Worm (Caenorhabditis elegans) whole organism, young adult: ENCODE measurements around the gene F41E6.1.

ENCODE experiments used
- aptf-3 ChIP-seq: fragments of 200-800 bp; sonication (Bioruptor generic); IDR thresholded peaks from 2 replicates; pipeline ENCODE4 v1.3.6; 2022; ENCODE audit warnings: missing genetic modification characterization, missing compliant biosample characterization
- cebp-2 ChIP-seq: fragments of 200-800 bp; sonication (Bioruptor generic); IDR thresholded peaks from 2 replicates; pipeline ENCODE4 v1.3.6; 2022; ENCODE audit warnings: missing genetic modification characterization, missing compliant biosample characterization
- hrde-1 ChIP-seq: sonication (generic microtip); optimal IDR thresholded peaks from 2 replicates; lab custom pipeline; 2016; ENCODE audit warnings: missing genetic modification characterization, mild to moderate bottlenecking, missing compliant biosample characterization, moderate library complexity, missing genotype, missing genetic modification reagents, borderline replicate concordance
- lin-35 ChIP-seq, 3 experiments: fragments of 150-350 bp in 2 of 3; sonication (generic microtip) in 1 of 3; optimal IDR thresholded peaks; 2 replicates each; lab custom pipeline; 2014 to 2018; ENCODE audit warnings: missing biosample characterization in 3 of 3, missing genetic modification characterization in 3 of 3, missing genetic modification reagents in 3 of 3
- lin-54 ChIP-seq: fragments of 200-800 bp; sonication (Bioruptor generic); optimal IDR thresholded peaks from 2 replicates; lab custom pipeline; 2018; ENCODE audit warnings: mild to moderate bottlenecking, missing genetic modification characterization, missing compliant biosample characterization
- lsl-1 ChIP-seq: fragments of 200-800 bp; sonication (Bioruptor generic); optimal IDR thresholded peaks from 2 replicates; lab custom pipeline; 2018; ENCODE audit warnings: mild to moderate bottlenecking, missing genetic modification characterization, moderate library complexity, missing compliant biosample characterization
- madf-6 ChIP-seq: fragments of 200-800 bp; sonication (Bioruptor generic); IDR thresholded peaks from 2 replicates; pipeline ENCODE4 v1.3.6; 2022; ENCODE audit warnings: missing genetic modification reagents, missing genetic modification characterization, missing compliant biosample characterization
- sea-2 ChIP-seq: fragments of 200-800 bp; sonication (Bioruptor generic); IDR thresholded peaks from 2 replicates; pipeline ENCODE4 v1.3.6; 2022; ENCODE audit warnings: missing genetic modification characterization, missing compliant biosample characterization
- unc-130 ChIP-seq: sonication (generic microtip); optimal IDR thresholded peaks from 2 replicates; lab custom pipeline; 2016; ENCODE audit warnings: missing genetic modification reagents, missing genetic modification characterization, missing compliant biosample characterization

DNA sequence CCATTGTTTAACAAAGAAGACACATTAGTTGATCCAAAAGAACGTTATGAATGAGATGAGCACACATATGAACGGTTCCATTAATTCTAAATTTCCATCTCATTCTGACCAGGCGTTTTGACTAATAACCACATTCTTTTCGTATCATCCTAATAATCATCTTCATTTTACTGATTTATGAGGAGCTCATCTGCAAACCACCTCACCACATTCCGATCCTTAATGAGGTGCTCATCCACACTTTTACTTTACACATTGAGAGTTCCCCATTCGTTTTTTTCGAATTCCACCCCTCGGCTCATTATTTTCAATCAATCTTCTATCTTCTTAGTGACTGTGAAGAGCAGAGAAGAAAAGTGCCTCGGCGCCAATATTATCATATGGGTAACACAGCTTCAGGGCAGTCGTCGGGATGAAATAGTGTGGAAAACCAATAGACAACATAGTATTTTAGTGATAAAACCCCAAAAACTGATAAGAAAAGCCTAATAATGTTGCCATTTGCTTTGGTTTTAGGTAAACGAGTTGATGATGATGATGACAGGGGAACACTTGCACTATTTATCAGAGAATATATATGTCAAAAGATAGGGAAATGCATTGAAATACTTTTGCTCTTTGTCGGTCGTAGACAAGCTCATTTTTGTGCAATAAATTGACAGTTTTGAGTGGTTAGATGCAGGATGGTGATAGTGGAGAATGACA, 28.7 kb downstream of the F41E6.1 start:
- TF ChIP-seq aptf-3 (GFP tag; lab: Robert Waterston, UW) (no peak), sea-2 (GFP tag; lab: Robert Waterston, UW) (no peak), hrde-1 (tag; lab: Kevin White, UChicago) (no peak), lin-35 (GFP tag; optimal IDR thresholded peaks at IDR 0.05; lab: Kevin White, UChicago) (no peak), lsl-1 (GFP tag; lab: Kevin White, UChicago) (no peak), cebp-2 (GFP tag; lab: Robert Waterston, UW) (no peak), lin-54 (GFP tag; lab: Kevin White, UChicago) (no peak), unc-130 (GFP tag; lab: Kevin White, UChicago) (no peak), madf-6 (no peak)
